Fruit fly (Drosophila melanogaster): ENCODE data around the gene Poxm.

The Poxm gene

DNA sequence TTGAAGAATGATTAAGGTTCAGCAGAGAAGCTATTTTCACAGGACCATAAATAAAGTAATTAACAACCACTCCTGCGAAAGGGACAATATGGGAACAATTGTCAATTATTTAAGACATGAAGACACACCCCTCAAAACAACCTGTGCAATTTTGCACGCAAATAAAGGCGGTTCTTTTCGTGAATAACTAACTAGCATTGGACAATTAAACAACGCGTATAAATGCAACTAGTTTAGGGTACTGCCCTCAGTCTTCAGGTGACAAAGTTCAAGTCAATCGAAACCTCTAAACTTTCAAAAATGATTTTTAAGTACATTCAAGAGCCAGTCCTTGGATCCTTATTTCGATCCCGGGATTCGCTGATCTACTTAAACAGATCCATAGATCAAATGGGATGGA lies 12.1 kb downstream of the Poxm start, which contains the start of gene Or85a:
TSS of gene Or85a (plus strand) at position 301 of the 400 bp plus-strand sequence.
- TF ChIP-seq CG1233 (GFP tag; optimal IDR thresholded peaks at IDR 0.05) = no peak
- no peak for TF ChIP-seq CG10979 (tag; optimal IDR thresholded peaks at IDR 0.05)
- no peak for TF ChIP-seq CG6254 (GFP tag; optimal IDR thresholded peaks at IDR 0.05)
- no peak for TF ChIP-seq Awh (GFP tag; IDR thresholded peaks at IDR 0.05)
- no peak for TF ChIP-seq CG9609 (GFP tag; optimal IDR thresholded peaks at IDR 0.05)
- TF ChIP-seq HHEX (GFP tag; optimal IDR thresholded peaks at IDR 0.05) = no peak
- TF ChIP-seq pita (GFP tag; optimal IDR thresholded peaks at IDR 0.05) = no peak
- TF ChIP-seq insv (GFP tag; optimal IDR thresholded peaks at IDR 0.05) = no peak
- no peak for TF ChIP-seq CG30431 (GFP tag; optimal IDR thresholded peaks at IDR 0.05)
- TF ChIP-seq ssp (GFP tag; IDR thresholded peaks at IDR 0.05) = no peak
- no peak for TF ChIP-seq jigr1 (GFP tag; IDR thresholded peaks at IDR 0.05)

- TF ChIP-seq CG2129 (GFP tag; IDR thresholded peaks at IDR 0.05; ENCODE audit: partially characterized antibody) (no peak), CG5180 (GFP tag; optimal IDR thresholded peaks at IDR 0.05) (peak; percentile 45), Fer3 (tag; optimal IDR thresholded peaks at IDR 0.05) (peak; percentile 56), Sin3A (optimal IDR thresholded peaks at IDR 0.05) (no peak), CG10147 (GFP tag; optimal IDR thresholded peaks at IDR 0.05) (no peak), CG32767 (GFP tag; IDR thresholded peaks at IDR 0.05) (no peak), jing (GFP tag; optimal IDR thresholded peaks at IDR 0.05) (no peak), E2f2 (GFP tag; IDR thresholded peaks at IDR 0.05) (no peak), Atf-2 (GFP tag; optimal IDR thresholded peaks at IDR 0.05) (no peak), CG17912 (GFP tag; optimal IDR thresholded peaks at IDR 0.05) (no peak), lilli (GFP tag; optimal IDR thresholded peaks at IDR 0.05) (peak; percentile 25), Drgx (GFP tag; IDR thresholded peaks at IDR 0.05) (peak; percentile 48), disco-r (GFP tag; optimal IDR thresholded peaks at IDR 0.05) (no peak), CG2199 (GFP tag; IDR thresholded peaks at IDR 0.05) (no peak), tgo (GFP tag; IDR thresholded peaks at IDR 0.05) (no peak; the same call in 2 of the 3 replicates), CG10431 (GFP tag; optimal IDR thresholded peaks at IDR 0.05) (no peak), tin (GFP tag; optimal IDR thresholded peaks at IDR 0.05) (no peak), CG10543 (GFP tag; optimal IDR thresholded peaks at IDR 0.05) (no peak), CG10209 (GFP tag; optimal IDR thresholded peaks at IDR 0.05) (peak; percentile 18), CHES-1-like (GFP tag; optimal IDR thresholded peaks at IDR 0.05) (no peak), knrl (GFP tag; IDR thresholded peaks at IDR 0.05; ENCODE audit: partially characterized antibody) (no peak), CG4617 (GFP tag; optimal IDR thresholded peaks at IDR 0.05; ENCODE audit: borderline replicate concordance) (no peak), CG6791 (GFP tag; IDR thresholded peaks at IDR 0.05; ENCODE audit: partially characterized antibody) (no peak), crol (GFP tag; IDR thresholded peaks at IDR 0.05) (no peak), Taf1 (GFP tag; IDR thresholded peaks at IDR 0.05) (no peak), salm (tag; optimal IDR thresholded peaks at IDR 0.05) (no peak), CkIIα-i1 (GFP tag; IDR thresholded peaks at IDR 0.05) (no peak), lov (optimal IDR thresholded peaks at IDR 0.05) (no peak), lov (GFP tag; IDR thresholded peaks at IDR 0.05) (no peak), grau (tag; optimal IDR thresholded peaks at IDR 0.05) (peak; percentile 49), so (GFP tag; IDR thresholded peaks at IDR 0.05) (no peak), CG4707 (GFP tag; optimal IDR thresholded peaks at IDR 0.05) (no peak), wek (GFP tag; optimal IDR thresholded peaks at IDR 0.05) (no peak), sens-2 (GFP tag; IDR thresholded peaks at IDR 0.05) (no peak), CG16815 (GFP tag; optimal IDR thresholded peaks at IDR 0.05) (no peak), Asciz (GFP tag; optimal IDR thresholded peaks at IDR 0.05) (peak; percentile 26), Hmr (GFP tag; optimal IDR thresholded peaks at IDR 0.05) (peak; percentile 53), rib (GFP tag; IDR thresholded peaks at IDR 0.05) (no peak), CG16813 (GFP tag; IDR thresholded peaks at IDR 0.05; ENCODE audit: partially characterized antibody) (no peak)
These were observed 15.8 kb downstream of the Poxm start for dm6 chr3R:8317709-8318335.
